Worm (Caenorhabditis elegans): ENCODE results near the gene W02F12.4.

DNA sequence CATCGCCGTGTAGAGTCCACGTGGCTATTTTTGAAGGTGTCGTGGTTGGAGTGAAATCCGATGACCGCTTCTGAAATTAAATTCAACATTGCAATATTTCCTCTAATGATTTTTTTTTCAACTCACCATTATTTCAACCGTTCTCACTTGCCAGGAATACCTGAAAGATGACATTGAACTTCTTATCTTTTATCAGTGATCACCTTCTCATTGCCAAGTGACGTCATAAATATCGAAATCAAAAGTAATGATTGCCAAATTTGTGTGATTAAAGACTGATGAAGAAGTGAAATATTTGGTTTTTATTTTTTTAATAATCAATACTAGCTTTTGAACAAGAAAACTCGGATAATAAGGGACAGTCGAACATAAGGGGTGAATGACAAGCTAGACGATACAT, at the start of gene W02F12.4:
- TF ChIP-seq him-1 (tag; optimal IDR thresholded peaks at IDR 0.05) = no peak
- TF ChIP-seq dao-5 (tag; optimal IDR thresholded peaks at IDR 0.05) = no peak
